Worm (Caenorhabditis elegans): ENCODE results near the gene ajm-1.

ajm-1 gene

DNA sequence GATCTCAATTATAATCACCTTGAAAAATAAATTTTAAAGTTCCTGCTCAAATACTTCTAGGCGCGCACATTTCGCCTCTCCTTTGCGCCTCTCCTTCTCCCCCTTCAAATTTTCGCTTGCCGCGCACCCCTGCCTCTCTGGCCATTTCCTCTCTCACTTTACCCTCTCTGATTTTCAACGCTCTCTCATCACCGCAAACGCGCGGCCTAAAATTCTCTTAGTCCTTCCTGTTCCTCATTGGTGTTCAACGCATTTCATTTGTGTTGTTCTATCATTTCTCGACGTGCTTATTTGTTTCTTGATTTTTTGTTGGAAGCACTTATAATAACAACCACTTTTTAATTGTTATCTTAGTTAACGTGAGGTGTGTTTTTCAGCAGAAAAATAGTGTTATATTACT is 31.1 kb downstream of the ajm-1 start, which contains the start of gene C25A11.2 (continued):
- TF ChIP-seq fkh-8 (tag; optimal IDR thresholded peaks at IDR 0.05), result peak; percentile 53
- TF ChIP-seq pag-3 (tag; optimal IDR thresholded peaks at IDR 0.05; ENCODE audit: borderline replicate concordance, insufficient read depth), result no peak
- peak in 1 of 2 experiments; percentile 9 for TF ChIP-seq ztf-11 (tag; optimal IDR thresholded peaks at IDR 0.05)
- TF ChIP-seq skn-1 (tag; optimal IDR thresholded peaks at IDR 0.05), result peak; percentile 60
- no peak for TF ChIP-seq alr-1 (tag; optimal IDR thresholded peaks at IDR 0.05; ENCODE audit: borderline replicate concordance)
- TF ChIP-seq ceh-90 (tag; optimal IDR thresholded peaks at IDR 0.05), result peak; percentile 23
- no peak for TF ChIP-seq ama-1 (optimal IDR thresholded peaks at IDR 0.05)
- TF ChIP-seq nhr-71 (tag; optimal IDR thresholded peaks at IDR 0.05), result peak; percentile 61
- TF ChIP-seq nhr-77 (tag; optimal IDR thresholded peaks at IDR 0.05), result no peak
- no peak for TF ChIP-seq elt-2 (tag; optimal IDR thresholded peaks at IDR 0.05)
- TF ChIP-seq ces-1 (GFP tag; optimal IDR thresholded peaks at IDR 0.05), result no peak
- TF ChIP-seq grh-1 (GFP tag; IDR thresholded peaks at IDR 0.05), result no peak
- TF ChIP-seq lin-13 (GFP tag; optimal IDR thresholded peaks at IDR 0.05), result no peak
- no peak for TF ChIP-seq sox-4 (tag; optimal IDR thresholded peaks at IDR 0.05)
- TF ChIP-seq lin-35 (GFP tag; optimal IDR thresholded peaks at IDR 0.05), result peak; percentile 47 to 70
- peak in 1 of 2 experiments; percentile 42 for TF ChIP-seq mdl-1 (tag; optimal IDR thresholded peaks at IDR 0.05)
- TF ChIP-seq efl-1 (optimal IDR thresholded peaks at IDR 0.05), result peak; percentile 68 to 72
- peak; percentile 46 to 96 for TF ChIP-seq efl-1 (GFP tag; optimal IDR thresholded peaks at IDR 0.05 in 1 of 2)
- TF ChIP-seq fkh-10 (GFP tag; optimal IDR thresholded peaks at IDR 0.05), result peak; percentile 66
- TF ChIP-seq nhr-85 (tag), result peak; percentile 68
- no peak for TF ChIP-seq pqm-1 (tag; optimal IDR thresholded peaks at IDR 0.05)
- TF ChIP-seq F16B12.6 (tag; optimal IDR thresholded peaks at IDR 0.05), result no peak
- peak; percentile 39 for TF ChIP-seq swsn-7 (tag; optimal IDR thresholded peaks at IDR 0.05)
- TF ChIP-seq xbp-1 (tag; optimal IDR thresholded peaks at IDR 0.05), result peak; percentile 53
- TF ChIP-seq rnt-1 (tag; optimal IDR thresholded peaks at IDR 0.05), result peak; percentile 87

DNA sequence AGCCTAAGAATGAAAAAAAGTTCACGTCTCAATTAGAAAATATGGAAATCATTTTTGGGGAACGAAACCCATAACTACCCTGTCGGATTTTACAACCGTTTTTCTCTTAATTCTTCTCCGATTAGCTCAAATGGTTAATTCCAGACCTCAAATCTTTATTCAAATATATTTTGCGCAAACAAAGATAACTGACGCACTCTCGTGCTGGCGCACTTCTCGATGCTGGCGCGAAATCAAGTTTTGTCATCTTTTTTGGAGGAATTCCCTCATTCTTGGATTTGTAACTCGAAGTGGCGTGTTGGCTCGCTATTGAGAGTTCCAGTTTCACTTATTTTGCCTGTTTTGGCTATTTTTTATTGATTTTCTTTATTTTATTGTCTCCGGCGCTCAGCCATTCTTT is 34.8 kb downstream of the ajm-1 start:
- TF ChIP-seq dpl-1 (GFP tag; optimal IDR thresholded peaks at IDR 0.05) (peak in 1 of 3 experiments; percentile 27), sptf-1 (tag; optimal IDR thresholded peaks at IDR 0.05) (no peak), efl-1 (optimal IDR thresholded peaks at IDR 0.05) (peak in 1 of 2 experiments; percentile 56), efl-1 (GFP tag; optimal IDR thresholded peaks at IDR 0.05 in 1 of 2) (no peak), elt-2 (tag; optimal IDR thresholded peaks at IDR 0.05) (no peak), zip-4 (GFP tag; optimal IDR thresholded peaks at IDR 0.05) (no peak), mep-1 (tag; optimal IDR thresholded peaks at IDR 0.05) (no peak)

DNA sequence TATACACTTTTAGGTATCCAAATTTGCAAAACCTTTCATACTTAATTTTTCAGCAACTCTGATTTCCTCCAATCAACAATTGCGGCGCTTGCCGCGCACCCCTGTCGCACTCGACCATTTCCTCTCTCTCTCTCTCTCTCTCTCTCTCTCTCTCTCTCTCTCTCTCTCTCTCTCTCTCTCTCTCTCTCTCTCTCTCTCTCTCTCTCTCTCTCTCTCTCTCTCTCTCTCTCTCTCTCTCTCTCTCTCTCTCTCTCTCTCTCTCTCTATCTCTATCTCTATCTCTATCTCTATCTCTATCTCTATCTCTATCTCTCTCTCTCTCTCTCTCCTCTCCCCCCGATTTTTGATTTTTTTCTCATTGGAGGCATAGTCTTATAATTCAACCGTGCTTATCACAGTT is 36.0 kb downstream of the ajm-1 start:
- TF ChIP-seq nhr-85 (tag), result peak; percentile 84
- TF ChIP-seq lin-14 (GFP tag; optimal IDR thresholded peaks at IDR 0.05), result peak; percentile 13
- TF ChIP-seq nhr-19 (GFP tag; conservative IDR thresholded peaks at IDR 0.05), result peak; percentile 23; the same call in 1 of the 2 replicates
- TF ChIP-seq efl-1 (optimal IDR thresholded peaks at IDR 0.05), result peak; percentile 32 to 46
- peak in 1 of 2 experiments; percentile 92 for TF ChIP-seq efl-1 (GFP tag; optimal IDR thresholded peaks at IDR 0.05 in 1 of 2)

DNA sequence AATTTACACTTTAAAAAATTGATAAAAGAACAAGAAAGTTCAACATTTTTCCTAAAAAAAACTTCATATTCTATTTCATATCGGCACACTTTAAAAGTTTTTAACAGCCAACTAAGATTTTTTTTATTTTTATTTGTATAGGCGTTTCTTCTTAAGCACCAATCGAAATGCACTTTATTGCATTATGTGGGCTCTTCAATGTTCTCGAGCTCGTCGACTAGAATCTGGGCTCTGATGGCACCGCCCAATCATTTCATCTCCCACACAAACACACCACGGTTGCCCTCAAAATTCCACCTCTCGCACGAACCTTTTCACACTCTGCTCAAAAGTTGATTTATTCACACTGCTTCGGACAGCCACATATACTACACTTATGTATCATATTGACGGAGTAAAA is 54.7 kb downstream of the ajm-1 start, which contains the start of gene B0563.6:
Gene B0563.6 (plus strand): TSS at position 301 of the 400 bp plus-strand sequence.
- TF ChIP-seq nhr-20 (tag; optimal IDR thresholded peaks at IDR 0.05) (no peak), C34B4.2 (tag; optimal IDR thresholded peaks at IDR 0.05) (no peak), nhr-12 (tag; optimal IDR thresholded peaks at IDR 0.05) (no peak), elt-3 (tag; optimal IDR thresholded peaks at IDR 0.05) (no peak), irx-1 (tag; optimal IDR thresholded peaks at IDR 0.05) (no peak), lin-13 (GFP tag; optimal IDR thresholded peaks at IDR 0.05) (no peak), nhr-19 (GFP tag; conservative IDR thresholded peaks at IDR 0.05) (no peak), rnt-1 (tag; optimal IDR thresholded peaks at IDR 0.05) (no peak), elt-2 (tag; optimal IDR thresholded peaks at IDR 0.05) (no peak), unc-86 (tag; optimal IDR thresholded peaks at IDR 0.05) (no peak), nhr-71 (tag; optimal IDR thresholded peaks at IDR 0.05) (no peak), vab-15 (tag; optimal IDR thresholded peaks at IDR 0.05) (no peak)

All from whole organism, L1 larva.